Worm (Caenorhabditis elegans): Measurements from ENCODE around the gene wbp-2.

The wbp-2 gene

DNA sequence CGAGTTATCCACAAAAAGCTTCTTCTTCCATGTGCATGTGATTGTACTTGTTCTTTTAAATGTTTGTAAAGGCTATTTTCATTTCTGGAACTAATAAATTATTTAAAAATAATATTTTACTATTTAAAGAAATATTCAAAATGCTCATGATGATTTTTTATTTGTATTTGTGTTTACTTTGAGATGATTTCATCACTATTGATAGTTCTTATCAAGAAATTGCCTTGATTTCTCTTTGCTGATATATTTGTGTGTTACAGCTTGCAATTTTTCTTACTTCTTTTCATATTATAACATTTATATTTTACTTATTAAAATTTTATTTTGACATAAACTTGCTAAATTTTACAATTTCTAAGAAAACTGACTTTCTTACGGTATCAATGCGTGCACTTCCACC lies 48.6 kb downstream of the wbp-2 start:
- TF ChIP-seq unc-62 (GFP tag; optimal IDR thresholded peaks at IDR 0.05): no peak

DNA sequence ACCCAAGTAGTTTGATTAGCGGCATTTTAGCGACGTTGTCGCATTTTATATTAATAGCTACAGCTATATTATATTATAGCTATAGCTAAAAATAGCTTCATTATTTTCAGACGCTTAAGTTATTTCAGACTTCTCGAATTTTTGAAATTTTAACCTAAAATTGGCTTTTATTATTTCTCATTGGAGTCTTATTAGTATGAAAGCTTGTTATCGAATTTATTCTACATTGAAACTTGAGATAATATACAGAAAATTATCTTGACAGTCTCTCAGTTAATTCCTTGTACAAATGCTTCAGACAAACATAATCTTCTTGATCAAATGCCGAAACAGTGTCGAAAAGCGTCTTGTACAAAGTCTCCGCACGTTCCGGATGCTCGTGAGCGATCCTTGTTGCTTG lies 50.2 kb downstream of the wbp-2 start, which contains the start of gene srh-48:
srh-48 (plus strand) TSS at position 301 of the 400 bp plus-strand sequence.
- TF ChIP-seq unc-62 (GFP tag; optimal IDR thresholded peaks at IDR 0.05): no peak
